Fruit fly (Drosophila melanogaster): Measurements from ENCODE around the gene RagA-B.

The RagA-B gene

dm6 chr3R:9030750-9031128 is 46.6 kb upstream of the RagA-B start:
- no peak for TF ChIP-seq CG12104 (GFP tag; optimal IDR thresholded peaks at IDR 0.05)
- peak; percentile 19 for TF ChIP-seq exex (tag; optimal IDR thresholded peaks at IDR 0.05)
- TF ChIP-seq Rfx (GFP tag; IDR thresholded peaks at IDR 0.05), result no peak
- no peak for TF ChIP-seq CG18011 (GFP tag; optimal IDR thresholded peaks at IDR 0.05)
- no peak for TF ChIP-seq her (GFP tag; optimal IDR thresholded peaks at IDR 0.05)

- no peak for TF ChIP-seq CG13775 (GFP tag; optimal IDR thresholded peaks at IDR 0.05)
- TF ChIP-seq slou (GFP tag; optimal IDR thresholded peaks at IDR 0.05), result no peak
- no peak for TF ChIP-seq CG12744 (GFP tag; optimal IDR thresholded peaks at IDR 0.05)
- no peak for TF ChIP-seq abd-A (tag; optimal IDR thresholded peaks at IDR 0.05)
- TF ChIP-seq Hey (tag; optimal IDR thresholded peaks at IDR 0.05), result no peak
- TF ChIP-seq Hr51 (GFP tag; optimal IDR thresholded peaks at IDR 0.05), result no peak
- no peak for TF ChIP-seq CG33213 (GFP tag; optimal IDR thresholded peaks at IDR 0.05)
- TF ChIP-seq CG6791 (GFP tag; IDR thresholded peaks at IDR 0.05; ENCODE audit: partially characterized antibody), result no peak
- no peak for TF ChIP-seq NFAT (GFP tag; IDR thresholded peaks at IDR 0.05)
- TF ChIP-seq salm (tag; optimal IDR thresholded peaks at IDR 0.05), result no peak
- no peak for TF ChIP-seq Gug (GFP tag; IDR thresholded peaks at IDR 0.05)
- TF ChIP-seq CkIIα-i1 (GFP tag; IDR thresholded peaks at IDR 0.05), result no peak
- TF ChIP-seq ems (GFP tag; optimal IDR thresholded peaks at IDR 0.05), result no peak
- TF ChIP-seq gcm (GFP tag; optimal IDR thresholded peaks at IDR 0.05), result peak; percentile 3
- TF ChIP-seq CG9727 (GFP tag; optimal IDR thresholded peaks at IDR 0.05), result no peak
- TF ChIP-seq Eip74EF (GFP tag; optimal IDR thresholded peaks at IDR 0.05), result no peak
- TF ChIP-seq gcm2 (GFP tag; optimal IDR thresholded peaks at IDR 0.05), result no peak
- TF ChIP-seq repo (GFP tag; optimal IDR thresholded peaks at IDR 0.05), result no peak
- TF ChIP-seq grau (tag; optimal IDR thresholded peaks at IDR 0.05), result peak; percentile 50
- TF ChIP-seq CG7745 (tag; optimal IDR thresholded peaks at IDR 0.05), result no peak
- peak; percentile 98 for TF ChIP-seq CG15479 (GFP tag; optimal IDR thresholded peaks at IDR 0.05)
- no peak for TF ChIP-seq CG8478 (optimal IDR thresholded peaks at IDR 0.05)
- TF ChIP-seq CG31388 (GFP tag; optimal IDR thresholded peaks at IDR 0.05), result no peak
- no peak for TF ChIP-seq mam (GFP tag; optimal IDR thresholded peaks at IDR 0.05)
- no peak for TF ChIP-seq en (GFP tag; optimal IDR thresholded peaks at IDR 0.05)
- no peak for TF ChIP-seq rib (GFP tag; IDR thresholded peaks at IDR 0.05)
- no peak for TF ChIP-seq CG11695 (GFP tag; IDR thresholded peaks at IDR 0.05)
- peak; percentile 11 for TF ChIP-seq CG8924 (tag; optimal IDR thresholded peaks at IDR 0.05)
- TF ChIP-seq tll (GFP tag; optimal IDR thresholded peaks at IDR 0.05), result peak in 1 of 2 experiments; percentile 95
- no peak for TF ChIP-seq gt (GFP tag; IDR thresholded peaks at IDR 0.05)
- no peak for TF ChIP-seq sqz (GFP tag; optimal IDR thresholded peaks at IDR 0.05)
- TF ChIP-seq kni (GFP tag; optimal IDR thresholded peaks at IDR 0.05), result peak; percentile 32
- no peak for TF ChIP-seq wek (GFP tag; optimal IDR thresholded peaks at IDR 0.05)
- no peak for TF ChIP-seq Doc2 (GFP tag; IDR thresholded peaks at IDR 0.05)
- TF ChIP-seq chm (GFP tag; IDR thresholded peaks at IDR 0.05), result 0 out of 2 replicates have a peak, but pooled peaks have one; percentile 29
- peak; percentile 27 for TF ChIP-seq CG13894 (tag; optimal IDR thresholded peaks at IDR 0.05)
- no peak for TF ChIP-seq tap (tag; optimal IDR thresholded peaks at IDR 0.05)
- TF ChIP-seq CG9437 (GFP tag; optimal IDR thresholded peaks at IDR 0.05), result no peak
- no peak for TF ChIP-seq Rfx (GFP tag; IDR thresholded peaks at IDR 0.05)
- TF ChIP-seq zf30C (GFP tag; optimal IDR thresholded peaks at IDR 0.05), result no peak
- no peak for TF ChIP-seq danr (GFP tag; IDR thresholded peaks at IDR 0.05)
- TF ChIP-seq CG6683 (GFP tag; optimal IDR thresholded peaks at IDR 0.05), result no peak
- no peak for TF ChIP-seq Dp (GFP tag; optimal IDR thresholded peaks at IDR 0.05)
- TF ChIP-seq bigmax (GFP tag; optimal IDR thresholded peaks at IDR 0.05), result no peak
Observed at dm6 chr3R:9030006-9030749, 46.1 kb upstream of the RagA-B start.
